3 fruit fly cellular contexts compared by ENCODE assay signal in genomic region chr3R:19059285-19059684, dm6.
TF ChIP-seq lines count a peak whose summit lies in the region.

No protein-coding gene starts in this region.

- TF ChIP-seq CTCF in whole organism, embryonic (GFP tag; optimal IDR thresholded peaks at IDR 0.05; lab: Kevin White, UChicago): no peak

TF ChIP-seq in whole organism, embryonic, 481 proteins besides CTCF, POLR2A, EP300 and RAD21:
- TF ChIP-seq CG4707 (GFP tag; optimal IDR thresholded peaks at IDR 0.05; lab: Kevin White, UChicago) (no peak), knrl (GFP tag; IDR thresholded peaks at IDR 0.05; lab: Robert Waterston, UW; ENCODE audit: partially characterized antibody) (0 out of 3 replicates have a peak, but pooled peaks have one; percentile 3)
TF ChIP-seq in whole organism, embryonic: peak in this region for 1.

TF ChIP-seq in whole organism, prepupa, 60 proteins besides CTCF, POLR2A, EP300 and RAD21:
- 0 out of 3 replicates have a peak, but pooled peaks have one; percentile 35 for TF ChIP-seq eg (GFP tag; IDR thresholded peaks at IDR 0.05; lab: Robert Waterston, UW)
- peak; percentile 4 to 74 for TF ChIP-seq ss (GFP tag; optimal IDR thresholded peaks at IDR 0.05; lab: Kevin White, UChicago)
- TF ChIP-seq CG15336 (GFP tag; IDR thresholded peaks at IDR 0.05; lab: Robert Waterston, UW): peak; percentile 29; the same call in 1 of the 2 replicates
- peak; percentile 55; the same call in 1 of the 3 replicates for TF ChIP-seq CG8119 (GFP tag; IDR thresholded peaks at IDR 0.05; lab: Robert Waterston, UW)
- TF ChIP-seq dsx (GFP tag; optimal IDR thresholded peaks at IDR 0.05; lab: Kevin White, UChicago; ENCODE audit: poor library complexity, severe bottlenecking): no peak

TF ChIP-seq in whole organism, pupa, 21 proteins besides CTCF, POLR2A, EP300 and RAD21:
- peak; percentile 32; the same call in 1 of the 3 replicates for TF ChIP-seq CG4496 (GFP tag; IDR thresholded peaks at IDR 0.05; lab: Robert Waterston, UW)
- no peak for TF ChIP-seq CG32121 (GFP tag; IDR thresholded peaks at IDR 0.05; lab: Robert Waterston, UW)
- TF ChIP-seq CG13204 (GFP tag; optimal IDR thresholded peaks at IDR 0.05; lab: Kevin White, UChicago): peak; percentile 4
- no peak for TF ChIP-seq CG17806 (tag; optimal IDR thresholded peaks at IDR 0.05; lab: Kevin White, UChicago)
TF ChIP-seq in whole organism, pupa: peak in this region for 2.
